Fruit fly (Drosophila melanogaster): ENCODE data around the gene Spn77Bc.

Gene Spn77Bc

dm6 chr3L:20302081-20302630 is 40.3 kb upstream of the Spn77Bc start, which contains the start of gene Pex23 (continued):
- TF ChIP-seq wek (GFP tag; optimal IDR thresholded peaks at IDR 0.05) (no peak), Lpt (GFP tag; optimal IDR thresholded peaks at IDR 0.05) (no peak), repo (GFP tag; optimal IDR thresholded peaks at IDR 0.05) (peak; percentile 28), Bdp1 (GFP tag; optimal IDR thresholded peaks at IDR 0.05) (peak; percentile 70), ash1 (GFP tag; optimal IDR thresholded peaks at IDR 0.05) (no peak), tin (GFP tag; optimal IDR thresholded peaks at IDR 0.05) (peak; percentile 82), ranshi (GFP tag; IDR thresholded peaks at IDR 0.05) (peak; percentile 77; the same call in 1 of the 2 replicates), CG17186 (GFP tag; optimal IDR thresholded peaks at IDR 0.05) (peak; percentile 71), Dref (GFP tag; IDR thresholded peaks at IDR 0.05) (peak; percentile 88), TFAM (GFP tag; optimal IDR thresholded peaks at IDR 0.05) (no peak), Atf-2 (GFP tag; optimal IDR thresholded peaks at IDR 0.05) (peak; percentile 32), sens (GFP tag) (peak; percentile 96), stwl (tag; optimal IDR thresholded peaks at IDR 0.05) (peak; percentile 63), CG30020 (tag; optimal IDR thresholded peaks at IDR 0.05) (peak; percentile 84), CG10431 (GFP tag; optimal IDR thresholded peaks at IDR 0.05) (peak; percentile 39), CG12659 (GFP tag; optimal IDR thresholded peaks at IDR 0.05) (peak; percentile 91), CG16863 (GFP tag; optimal IDR thresholded peaks at IDR 0.05) (peak; percentile 45), chm (GFP tag; IDR thresholded peaks at IDR 0.05) (peak; percentile 76), dpn (GFP tag; optimal IDR thresholded peaks at IDR 0.05) (peak; percentile 80 to 90), ewg (GFP tag; optimal IDR thresholded peaks at IDR 0.05) (peak; percentile 87), Usf (GFP tag; optimal IDR thresholded peaks at IDR 0.05) (peak; percentile 48), CG16779 (GFP tag; IDR thresholded peaks at IDR 0.05) (0 out of 2 replicates have a peak, but pooled peaks have one; percentile 41), row (GFP tag; IDR thresholded peaks at IDR 0.05) (peak; percentile 96), pan (optimal IDR thresholded peaks at IDR 0.05) (no peak), pan (GFP tag; optimal IDR thresholded peaks at IDR 0.05 in 1 of 2, IDR thresholded peaks at IDR 0.05 in 1 of 2) (peak in 1 of 2 experiments; percentile 81), GATAe (GFP tag; conservative IDR thresholded peaks at IDR 0.05) (no peak; the same call in 1 of the 2 replicates), cwo (GFP tag; optimal IDR thresholded peaks at IDR 0.05) (peak; percentile 41), CG4730 (GFP tag; IDR thresholded peaks at IDR 0.05) (peak; percentile 70), CG15073 (GFP tag; optimal IDR thresholded peaks at IDR 0.05) (no peak), gce (GFP tag; IDR thresholded peaks at IDR 0.05) (no peak), Pdp1 (GFP tag; optimal IDR thresholded peaks at IDR 0.05) (peak in 1 of 2 experiments; percentile 72), CG7963 (GFP tag; IDR thresholded peaks at IDR 0.05; ENCODE audit: partially characterized antibody) (peak; percentile 79), CG10274 (GFP tag; optimal IDR thresholded peaks at IDR 0.05) (peak; percentile 14), Med (GFP tag) (peak; percentile 93), btn (GFP tag; optimal IDR thresholded peaks at IDR 0.05) (no peak), ac (GFP tag; optimal IDR thresholded peaks at IDR 0.05) (no peak), Deaf1 (tag; optimal IDR thresholded peaks at IDR 0.05) (peak; percentile 65), CG5245 (GFP tag; optimal IDR thresholded peaks at IDR 0.05) (peak; percentile 62), CG3065 (GFP tag; optimal IDR thresholded peaks at IDR 0.05) (peak; percentile 78), CG2129 (GFP tag; IDR thresholded peaks at IDR 0.05; ENCODE audit: partially characterized antibody) (peak; percentile 98), Hr39 (optimal IDR thresholded peaks at IDR 0.05) (no peak), gem (tag; optimal IDR thresholded peaks at IDR 0.05) (peak; percentile 87), CG6683 (GFP tag; optimal IDR thresholded peaks at IDR 0.05) (peak; percentile 54), z (GFP tag; IDR thresholded peaks at IDR 0.05) (no peak), MBD-R2 (GFP tag; IDR thresholded peaks at IDR 0.05) (peak; percentile 90), zf30C (GFP tag; optimal IDR thresholded peaks at IDR 0.05) (no peak), CG8359 (GFP tag; optimal IDR thresholded peaks at IDR 0.05; ENCODE audit: borderline replicate concordance) (no peak), sens-2 (GFP tag; IDR thresholded peaks at IDR 0.05) (no peak), CG3847 (GFP tag; IDR thresholded peaks at IDR 0.05) (peak; percentile 82), gsb-n (tag; optimal IDR thresholded peaks at IDR 0.05) (no peak), CG14965 (GFP tag; optimal IDR thresholded peaks at IDR 0.05; ENCODE audit: borderline replicate concordance) (no peak)
